Worm (Caenorhabditis elegans) whole organism, L2 larva: ENCODE measurements around the gene ekl-5.

Source experiments
- aly-2 ChIP-seq: fragments of 150-350 bp; optimal IDR thresholded peaks from 2 replicates; lab custom pipeline; 2014; ENCODE audit warnings: missing biosample characterization, missing genetic modification characterization
- ama-1 ChIP-seq: fragments of 150-350 bp; optimal IDR thresholded peaks from 2 replicates; lab custom pipeline; 2018; ENCODE audit warnings: inconsistent platforms
- elt-3 ChIP-seq: sonication (generic microtip); optimal IDR thresholded peaks from 2 replicates; lab custom pipeline; 2017; ENCODE audit warnings: missing biosample characterization, missing genetic modification characterization
- nhr-11 ChIP-seq: fragments of 150-350 bp; optimal IDR thresholded peaks from 2 replicates; lab custom pipeline; 2014; ENCODE audit warnings: missing biosample characterization, missing genetic modification characterization
- nhr-23 ChIP-seq: fragments of 150-350 bp; optimal IDR thresholded peaks from 2 replicates; lab custom pipeline; 2014; ENCODE audit warnings: missing biosample characterization, missing genetic modification reagents, missing genetic modification characterization
- nhr-25 ChIP-seq: fragments of 150-350 bp; sonication (generic microtip); optimal IDR thresholded peaks from 3 replicates; lab custom pipeline; 2014; ENCODE audit warnings: missing biosample characterization, missing genetic modification characterization
- snpc-4 ChIP-seq: fragments of 150-350 bp; optimal IDR thresholded peaks from 2 replicates; lab custom pipeline; 2014; ENCODE audit warnings: missing biosample characterization, missing genetic modification characterization

DNA sequence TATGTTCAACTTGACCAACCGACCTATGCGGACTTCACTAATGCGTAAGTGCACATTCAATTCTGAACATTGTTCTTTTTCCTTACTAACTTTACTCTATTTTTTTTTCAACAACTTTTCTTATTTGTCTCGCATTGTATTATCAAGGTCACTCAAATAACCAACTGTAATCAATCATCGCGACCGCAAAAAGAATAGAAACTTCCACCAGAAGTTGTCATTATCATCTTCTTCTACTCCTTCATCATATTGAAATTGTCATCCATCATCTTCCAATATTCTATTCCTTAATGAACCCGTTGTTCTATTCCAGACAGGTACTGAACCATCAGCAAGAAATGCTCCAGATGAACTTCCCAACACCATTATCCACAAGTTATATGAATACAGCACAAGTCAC lies 22.4 kb upstream of the ekl-5 start:
- TF ChIP-seq nhr-25 (tag; lab: Kevin White, UChicago) (peak; percentile 19), snpc-4 (tag; lab: Kevin White, UChicago) (no peak), ama-1 (lab: Kevin White, UChicago) (no peak), nhr-11 (no peak), aly-2 (tag; lab: Kevin White, UChicago) (no peak), elt-3 (tag; lab: Kevin White, UChicago) (no peak), nhr-23 (tag; lab: Kevin White, UChicago) (no peak)
